Worm (Caenorhabditis elegans): Measurements from ENCODE around the gene F47B10.6.
A peak's percentile ranks its signal among the peaks of the same experiment; 100 is the strongest.

The F47B10.6 gene

ce11 chrX:10853271-10853670 is 35.0 kb upstream of the F47B10.6 start:
- TF ChIP-seq zip-8 (tag; optimal IDR thresholded peaks at IDR 0.05) (no peak), nhr-2 (tag; optimal IDR thresholded peaks at IDR 0.05) (no peak), ces-1 (GFP tag; optimal IDR thresholded peaks at IDR 0.05) (no peak), unc-62 (GFP tag; optimal IDR thresholded peaks at IDR 0.05) (peak; percentile 29), ztf-11 (tag; optimal IDR thresholded peaks at IDR 0.05) (no peak), lin-13 (tag; optimal IDR thresholded peaks at IDR 0.05) (no peak), nhr-76 (tag; optimal IDR thresholded peaks at IDR 0.05) (no peak), nhr-237 (tag; optimal IDR thresholded peaks at IDR 0.05) (no peak), flh-1 (GFP tag; optimal IDR thresholded peaks at IDR 0.05) (no peak), mep-1 (tag; optimal IDR thresholded peaks at IDR 0.05) (no peak), hlh-1 (tag; optimal IDR thresholded peaks at IDR 0.05) (peak; percentile 91)

DNA sequence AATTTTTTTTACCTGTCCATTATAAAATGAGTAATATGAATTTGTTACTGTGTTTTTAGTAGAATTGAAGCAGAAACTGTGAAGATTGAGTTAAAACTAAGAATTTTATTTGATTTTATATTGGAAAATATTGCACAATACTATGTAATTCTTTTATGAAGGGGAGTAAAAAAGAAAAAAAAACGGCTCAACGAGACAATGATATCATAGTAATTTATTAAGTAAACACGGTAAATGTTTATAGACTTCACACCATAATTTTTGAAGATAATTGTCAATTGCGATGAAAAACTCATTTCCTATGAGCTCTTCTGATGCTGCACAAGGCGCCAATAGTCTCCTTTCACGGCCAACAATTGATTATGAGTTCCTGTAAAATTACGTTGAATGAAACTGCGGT is 29.1 kb upstream of the F47B10.6 start, which contains the start of gene pgp-5:
TSS of gene pgp-5 (minus strand) at position 87 of the 400 bp plus-strand sequence.
- TF ChIP-seq nhr-237 (tag; optimal IDR thresholded peaks at IDR 0.05) (no peak), lin-13 (tag; optimal IDR thresholded peaks at IDR 0.05) (no peak), mab-5 (tag; optimal IDR thresholded peaks at IDR 0.05) (no peak), lsy-2 (tag; optimal IDR thresholded peaks at IDR 0.05) (no peak), sem-2 (GFP tag; optimal IDR thresholded peaks at IDR 0.05) (no peak), nhr-12 (tag; optimal IDR thresholded peaks at IDR 0.05) (no peak), nhr-76 (tag; optimal IDR thresholded peaks at IDR 0.05) (no peak), unc-62 (GFP tag; optimal IDR thresholded peaks at IDR 0.05) (no peak), ces-1 (GFP tag; optimal IDR thresholded peaks at IDR 0.05) (no peak), flh-1 (GFP tag; optimal IDR thresholded peaks at IDR 0.05) (no peak), elt-3 (tag; optimal IDR thresholded peaks at IDR 0.05) (no peak), snpc-4 (tag; optimal IDR thresholded peaks at IDR 0.05) (no peak)

- TF ChIP-seq lin-32 (GFP tag; optimal IDR thresholded peaks at IDR 0.05), result no peak
- no peak for TF ChIP-seq nhr-76 (tag; optimal IDR thresholded peaks at IDR 0.05)
Measured at ce11 chrX:10859622-10860021, 28.7 kb upstream of the F47B10.6 start.

- no peak for TF ChIP-seq lsy-2 (tag; optimal IDR thresholded peaks at IDR 0.05)
- TF ChIP-seq ham-2 (GFP tag; optimal IDR thresholded peaks at IDR 0.05), result no peak
- TF ChIP-seq lin-32 (GFP tag; optimal IDR thresholded peaks at IDR 0.05), result no peak
- no peak for TF ChIP-seq cnd-1 (tag; optimal IDR thresholded peaks at IDR 0.05)
- no peak for TF ChIP-seq zip-8 (tag; optimal IDR thresholded peaks at IDR 0.05)
- no peak for TF ChIP-seq sptf-1 (tag; optimal IDR thresholded peaks at IDR 0.05)
- TF ChIP-seq snpc-4 (tag; optimal IDR thresholded peaks at IDR 0.05), result no peak
- TF ChIP-seq elt-3 (tag; optimal IDR thresholded peaks at IDR 0.05), result no peak
- TF ChIP-seq ztf-11 (tag; optimal IDR thresholded peaks at IDR 0.05), result no peak
- TF ChIP-seq nhr-237 (tag; optimal IDR thresholded peaks at IDR 0.05), result no peak
- no peak for TF ChIP-seq M03D4.4 (tag; optimal IDR thresholded peaks at IDR 0.05)
- TF ChIP-seq ceh-43 (GFP tag; optimal IDR thresholded peaks at IDR 0.05), result no peak
- TF ChIP-seq elt-1 (tag; optimal IDR thresholded peaks at IDR 0.05; ENCODE audit: borderline replicate concordance, insufficient read depth), result no peak
- no peak for TF ChIP-seq mab-5 (tag; optimal IDR thresholded peaks at IDR 0.05)
- TF ChIP-seq drap-1 (GFP tag; optimal IDR thresholded peaks at IDR 0.05), result no peak
- TF ChIP-seq pha-4 (tag; optimal IDR thresholded peaks at IDR 0.05), result no peak
- no peak for TF ChIP-seq nhr-76 (tag; optimal IDR thresholded peaks at IDR 0.05)
Measured at ce11 chrX:10861673-10862072, 26.6 kb upstream of the F47B10.6 start.

DNA sequence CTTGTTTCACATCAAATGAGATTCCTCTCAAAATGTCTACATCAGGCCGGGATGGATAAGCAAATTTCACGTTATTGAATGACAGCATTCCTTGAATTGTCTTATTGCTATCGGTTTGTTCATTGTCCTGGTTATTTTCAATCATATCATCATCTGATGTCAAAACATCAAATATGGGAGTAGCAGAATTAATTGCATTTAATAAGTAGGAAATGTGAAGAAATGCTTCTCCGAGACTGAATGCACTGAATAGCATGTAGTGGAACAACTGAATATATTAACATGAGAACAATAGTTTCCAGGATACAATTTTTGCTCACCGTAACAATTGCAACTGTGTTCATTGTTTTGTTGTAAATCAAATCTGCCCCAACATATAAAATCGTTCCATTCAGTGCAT is 25.7 kb upstream of the F47B10.6 start:
- TF ChIP-seq nhr-12 (tag; optimal IDR thresholded peaks at IDR 0.05), result no peak
- no peak for TF ChIP-seq unc-62 (GFP tag; optimal IDR thresholded peaks at IDR 0.05)
- TF ChIP-seq ztf-11 (tag; optimal IDR thresholded peaks at IDR 0.05), result no peak
- no peak for TF ChIP-seq ceh-83 (GFP tag; optimal IDR thresholded peaks at IDR 0.05)
- TF ChIP-seq lsy-2 (tag; optimal IDR thresholded peaks at IDR 0.05), result no peak
- no peak for TF ChIP-seq M03D4.4 (tag; optimal IDR thresholded peaks at IDR 0.05)
- no peak for TF ChIP-seq nhr-28 (tag; optimal IDR thresholded peaks at IDR 0.05)

DNA sequence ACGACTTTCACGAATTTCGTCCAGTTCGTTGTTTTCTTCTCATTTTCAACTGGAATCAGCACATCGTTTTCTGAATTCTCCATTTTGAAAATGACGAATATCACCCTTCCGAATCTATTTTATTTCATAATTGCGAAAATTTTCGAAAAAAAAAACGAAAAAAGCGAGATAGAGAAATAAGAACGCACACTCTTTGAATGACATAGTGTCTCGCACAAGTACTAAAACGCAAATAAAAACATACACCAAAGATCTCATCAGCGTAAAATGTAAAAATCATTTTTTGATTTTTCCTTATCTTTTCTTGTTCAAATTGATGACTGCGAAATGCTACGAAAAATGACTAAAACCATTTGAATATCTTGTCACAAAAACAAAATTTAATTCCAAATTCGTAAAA is 24.0 kb upstream of the F47B10.6 start, which contains the start of gene pgp-8:
TSS of gene pgp-8 (minus strand) at position 101 of the 400 bp plus-strand sequence.
- TF ChIP-seq lin-32 (GFP tag; optimal IDR thresholded peaks at IDR 0.05) (no peak), tbx-8 (GFP tag; optimal IDR thresholded peaks at IDR 0.05) (no peak), ceh-83 (GFP tag; optimal IDR thresholded peaks at IDR 0.05) (no peak), unc-39 (tag; optimal IDR thresholded peaks at IDR 0.05) (no peak), ham-2 (GFP tag; optimal IDR thresholded peaks at IDR 0.05) (no peak), ces-1 (GFP tag; optimal IDR thresholded peaks at IDR 0.05) (no peak), unc-62 (GFP tag; optimal IDR thresholded peaks at IDR 0.05) (no peak), drap-1 (GFP tag; optimal IDR thresholded peaks at IDR 0.05) (no peak), M03D4.4 (tag; optimal IDR thresholded peaks at IDR 0.05) (no peak), cnd-1 (tag; optimal IDR thresholded peaks at IDR 0.05) (no peak), ceh-43 (GFP tag; optimal IDR thresholded peaks at IDR 0.05) (no peak), zip-8 (tag; optimal IDR thresholded peaks at IDR 0.05) (no peak), ceh-39 (tag; optimal IDR thresholded peaks at IDR 0.05) (no peak), pha-4 (tag; optimal IDR thresholded peaks at IDR 0.05) (no peak)
